Worm (Caenorhabditis elegans) whole organism, late embryonic: ENCODE measurements around the gene hmg-1.2.

ENCODE experiments used
- C08G9.2 ChIP-seq: sonication (generic microtip); optimal IDR thresholded peaks from 2 replicates; lab custom pipeline; 2016; ENCODE audit warnings: mild to moderate bottlenecking, missing genetic modification characterization, moderate library complexity, missing compliant biosample characterization
- C38D4.7 ChIP-seq: fragments of 200-800 bp; sonication (Bioruptor generic); optimal IDR thresholded peaks from 2 replicates; lab custom pipeline; 2018; ENCODE audit warnings: mild to moderate bottlenecking, missing genetic modification characterization, moderate library complexity, missing compliant biosample characterization
- F13H6.1 ChIP-seq: sonication (generic microtip); optimal IDR thresholded peaks from 2 replicates; lab custom pipeline; 2016; ENCODE audit warnings: missing genetic modification characterization, missing compliant biosample characterization
- T23F11.4 ChIP-seq: fragments of 200-800 bp; sonication (Bioruptor generic); optimal IDR thresholded peaks from 2 replicates; lab custom pipeline; 2018; ENCODE audit warnings: mild to moderate bottlenecking, missing genetic modification characterization, missing compliant biosample characterization
- Y22D7AL.16 ChIP-seq: sonication (generic microtip); optimal IDR thresholded peaks from 2 replicates; lab custom pipeline; 2016; ENCODE audit warnings: missing genetic modification characterization, missing compliant biosample characterization
- ahr-1 ChIP-seq: sonication (generic microtip); optimal IDR thresholded peaks from 2 replicates; lab custom pipeline; 2016; ENCODE audit warnings: missing genetic modification characterization, missing compliant biosample characterization
- ceh-18 ChIP-seq: sonication (generic microtip); optimal IDR thresholded peaks from 2 replicates; lab custom pipeline; 2016; ENCODE audit warnings: missing genetic modification characterization, missing compliant biosample characterization
- ceh-19 ChIP-seq: fragments of 200-800 bp; sonication (Bioruptor generic); optimal IDR thresholded peaks from 2 replicates; lab custom pipeline; 2018; ENCODE audit warnings: mild to moderate bottlenecking, missing genetic modification characterization, missing compliant biosample characterization
- ceh-2 ChIP-seq: sonication (generic microtip); optimal IDR thresholded peaks from 2 replicates; lab custom pipeline; 2016; ENCODE audit warnings: missing genotype, missing genetic modification characterization, missing compliant biosample characterization
- ceh-30 ChIP-seq: fragments of 150-350 bp; optimal IDR thresholded peaks from 2 replicates; lab custom pipeline; 2014; ENCODE audit warnings: missing biosample characterization, missing genetic modification characterization
- ceh-31 ChIP-seq: sonication (generic microtip); optimal IDR thresholded peaks from 2 replicates; lab custom pipeline; 2016; ENCODE audit warnings: missing genetic modification characterization, missing compliant biosample characterization
- ceh-34 ChIP-seq: sonication (generic microtip); optimal IDR thresholded peaks from 2 replicates; lab custom pipeline; 2016; ENCODE audit warnings: mild to moderate bottlenecking, missing genetic modification characterization, missing compliant biosample characterization
- ceh-45 ChIP-seq: fragments of 200-800 bp; sonication (Bioruptor generic); IDR thresholded peaks from 2 replicates; pipeline ENCODE4 v1.3.6; 2022; ENCODE audit warnings: missing genetic modification reagents, missing genetic modification characterization, missing compliant biosample characterization
- ceh-48 ChIP-seq: sonication (generic microtip); optimal IDR thresholded peaks from 2 replicates; lab custom pipeline; 2016; ENCODE audit warnings: missing genetic modification characterization, inconsistent platforms, missing compliant biosample characterization
- ceh-9 ChIP-seq: sonication (generic microtip); optimal IDR thresholded peaks from 2 replicates; lab custom pipeline; 2016; ENCODE audit warnings: mild to moderate bottlenecking, missing genetic modification characterization, inconsistent platforms, missing compliant biosample characterization
- dve-1 ChIP-seq: sonication (generic microtip); optimal IDR thresholded peaks from 2 replicates; lab custom pipeline; 2017; ENCODE audit warnings: antibody characterized with exemption, mild to moderate bottlenecking, missing genetic modification characterization, missing compliant biosample characterization
- fax-1 ChIP-seq: sonication (generic microtip); optimal IDR thresholded peaks from 2 replicates; lab custom pipeline; 2016; ENCODE audit warnings: missing genotype, missing genetic modification characterization, missing compliant biosample characterization
- fkh-6 ChIP-seq: sonication (generic microtip); optimal IDR thresholded peaks from 2 replicates; lab custom pipeline; 2016; ENCODE audit warnings: missing genetic modification characterization, missing compliant biosample characterization
- gmeb-2 ChIP-seq: sonication (generic microtip); optimal IDR thresholded peaks from 2 replicates; lab custom pipeline; 2016; ENCODE audit warnings: missing genetic modification characterization, inconsistent platforms, missing compliant biosample characterization
- hlh-15 ChIP-seq: sonication (generic microtip); optimal IDR thresholded peaks from 2 replicates; lab custom pipeline; 2016; ENCODE audit warnings: missing genetic modification characterization, missing compliant biosample characterization
- hlh-30 ChIP-seq: sonication (generic microtip); optimal IDR thresholded peaks from 2 replicates; lab custom pipeline; 2017; ENCODE audit warnings: antibody characterized with exemption, missing genetic modification characterization, missing compliant biosample characterization; ENCODE audit not compliant: insufficient read depth
- hlh-8 ChIP-seq: sonication (generic microtip); optimal IDR thresholded peaks from 2 replicates; lab custom pipeline; 2016; ENCODE audit warnings: missing genotype, missing genetic modification characterization, missing compliant biosample characterization
- lim-6 ChIP-seq: sonication (generic microtip); optimal IDR thresholded peaks from 2 replicates; lab custom pipeline; 2016; ENCODE audit warnings: missing genetic modification characterization, missing compliant biosample characterization
- lin-11 ChIP-seq: fragments of 200-800 bp; sonication (Bioruptor generic); optimal IDR thresholded peaks from 2 replicates; lab custom pipeline; 2018; ENCODE audit warnings: mild to moderate bottlenecking, missing genetic modification characterization, missing compliant biosample characterization
- pag-3 ChIP-seq: sonication (generic microtip); optimal IDR thresholded peaks from 2 replicates; lab custom pipeline; 2016; ENCODE audit warnings: missing compliant biosample characterization, missing genetic modification characterization, borderline replicate concordance
- pat-9 ChIP-seq: fragments of 200-800 bp; sonication (Bioruptor generic); optimal IDR thresholded peaks from 2 replicates; lab custom pipeline; 2018; ENCODE audit warnings: mild to moderate bottlenecking, missing genetic modification characterization, moderate library complexity, missing compliant biosample characterization
- pax-1 ChIP-seq: fragments of 150-350 bp; optimal IDR thresholded peaks from 2 replicates; lab custom pipeline; 2014; ENCODE audit warnings: missing biosample characterization, missing genetic modification characterization
- pha-2 ChIP-seq: sonication (generic microtip); optimal IDR thresholded peaks from 2 replicates; lab custom pipeline; 2017; ENCODE audit warnings: mild to moderate bottlenecking, missing genetic modification characterization, missing compliant biosample characterization
- pha-4 ChIP-seq: fragments of 150-350 bp; optimal IDR thresholded peaks from 2 replicates; lab custom pipeline; 2018; ENCODE audit warnings: missing biosample characterization, missing genetic modification reagents, missing genetic modification characterization
- pqm-1 ChIP-seq: sonication (generic microtip); optimal IDR thresholded peaks from 2 replicates; lab custom pipeline; 2016; ENCODE audit warnings: missing genetic modification characterization, missing compliant biosample characterization
- pros-1 ChIP-seq: fragments of 150-350 bp; optimal IDR thresholded peaks from 2 replicates; lab custom pipeline; 2014; ENCODE audit warnings: missing biosample characterization, missing genetic modification reagents, missing genetic modification characterization
- sox-2 ChIP-seq: fragments of 200-800 bp; sonication (Bioruptor generic); IDR thresholded peaks from 2 replicates; pipeline ENCODE4 v1.3.6; 2022; ENCODE audit warnings: missing genetic modification reagents, missing genetic modification characterization, missing compliant biosample characterization
- sox-4 ChIP-seq: sonication (generic microtip); optimal IDR thresholded peaks from 2 replicates; lab custom pipeline; 2017; ENCODE audit warnings: mild to moderate bottlenecking, missing genetic modification characterization, inconsistent platforms, missing compliant biosample characterization
- syd-9 ChIP-seq: sonication (generic microtip); optimal IDR thresholded peaks from 2 replicates; lab custom pipeline; 2016; ENCODE audit warnings: mild to moderate bottlenecking, missing genetic modification characterization, moderate library complexity, missing compliant biosample characterization
- tbx-2 ChIP-seq: sonication (generic microtip); optimal IDR thresholded peaks from 2 replicates; lab custom pipeline; 2016; ENCODE audit warnings: missing genetic modification characterization, missing compliant biosample characterization
- tbx-7 ChIP-seq: sonication (generic microtip); optimal IDR thresholded peaks from 2 replicates; lab custom pipeline; 2016; ENCODE audit warnings: missing genotype, missing genetic modification characterization, missing compliant biosample characterization
- unc-3 ChIP-seq, 2 experiments: fragments of 200-800 bp in 1 of 2; sonication (Bioruptor generic) in 1 of 2; sonication (generic microtip) in 1 of 2; conservative IDR thresholded peaks in 1 of 2; optimal IDR thresholded peaks in 1 of 2; 2 replicates each; pipeline versions ENCODE4 v1.3.6 to Lab custom; 2016 to 2022; ENCODE audit warnings: missing compliant biosample characterization in 2 of 2, missing genetic modification characterization in 2 of 2, missing genetic modification reagents in 1 of 2
- unc-42 ChIP-seq: sonication (generic microtip); optimal IDR thresholded peaks from 2 replicates; lab custom pipeline; 2016; ENCODE audit warnings: missing genotype, missing genetic modification characterization, missing compliant biosample characterization
- zip-5 ChIP-seq: sonication (generic microtip); optimal IDR thresholded peaks from 2 replicates; lab custom pipeline; 2016; ENCODE audit warnings: missing genetic modification characterization, missing compliant biosample characterization
- ztf-16 ChIP-seq: sonication (generic microtip); optimal IDR thresholded peaks from 2 replicates; lab custom pipeline; 2017; ENCODE audit warnings: missing genetic modification characterization, missing compliant biosample characterization

hmg-1.2 gene

DNA sequence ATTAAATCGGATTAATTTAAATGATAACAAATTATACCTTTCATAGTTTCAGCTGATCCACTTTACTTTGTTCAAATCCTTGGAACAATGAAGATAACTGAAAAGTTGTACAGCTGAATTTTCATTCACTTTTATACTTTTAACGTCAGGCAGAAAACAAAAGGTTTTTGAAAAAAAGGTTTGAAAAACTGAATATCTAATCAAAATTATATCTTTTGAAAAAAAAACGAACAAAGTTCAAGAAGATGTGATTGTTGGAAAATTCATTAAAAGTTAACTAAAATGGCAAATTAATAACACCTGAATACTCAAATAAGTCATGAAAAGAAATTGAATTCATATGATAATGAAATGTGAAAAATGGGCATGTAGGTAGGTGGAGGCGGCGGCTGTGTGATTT lies 43.5 kb upstream of the hmg-1.2 start, which contains the start of gene T12A2.21:
T12A2.21 (minus strand) TSS at position 101 of the 400 bp plus-strand sequence.
- TF ChIP-seq unc-42 (tag; lab: Kevin White, UChicago) (no peak), fkh-6 (tag; lab: Kevin White, UChicago) (no peak), ceh-31 (tag; lab: Kevin White, UChicago) (no peak), ceh-19 (GFP tag; lab: Kevin White, UChicago) (no peak), ceh-9 (tag; lab: Kevin White, UChicago) (no peak), pqm-1 (tag; lab: Kevin White, UChicago) (no peak), unc-3 (GFP tag; conservative IDR thresholded peaks at IDR 0.05; lab: Robert Waterston, UW) (no peak), unc-3 (tag; optimal IDR thresholded peaks at IDR 0.05; lab: Kevin White, UChicago) (no peak), ceh-2 (no peak), pha-2 (tag; lab: Kevin White, UChicago) (no peak), dve-1 (tag; lab: Kevin White, UChicago) (no peak)
- TF ChIP-seq, all 69 proteins: peak for 0

ce11 chrIII:6240528-6240927 lies 39.7 kb upstream of the hmg-1.2 start, which contains the start of gene T12A2.3:
Gene T12A2.3, plus strand, starts transcription at chrIII:6240828.
- no peak for TF ChIP-seq lim-6 (tag; lab: Kevin White, UChicago)
- TF ChIP-seq sox-2 (GFP tag; lab: Robert Waterston, UW): no peak
- no peak for TF ChIP-seq pqm-1 (tag; lab: Kevin White, UChicago)
- no peak for TF ChIP-seq ceh-31 (tag; lab: Kevin White, UChicago)
- no peak for TF ChIP-seq syd-9 (tag; lab: Kevin White, UChicago)
- TF ChIP-seq sox-4 (tag; lab: Kevin White, UChicago): no peak
- TF ChIP-seq ztf-16 (tag; lab: Kevin White, UChicago): no peak
- no peak for TF ChIP-seq C38D4.7 (GFP tag; lab: Kevin White, UChicago)
- no peak for TF ChIP-seq Y22D7AL.16 (tag; lab: Kevin White, UChicago)
- no peak for TF ChIP-seq F13H6.1

ce11 chrIII:6245728-6246127 lies 34.5 kb upstream of the hmg-1.2 start, which contains the start of gene bcas-2:
Gene bcas-2, minus strand, starts transcription at chrIII:6245828.
- TF ChIP-seq ceh-2 (no peak), ceh-30 (tag; lab: Kevin White, UChicago) (no peak), pqm-1 (tag; lab: Kevin White, UChicago) (no peak), zip-5 (no peak), lim-6 (tag; lab: Kevin White, UChicago) (no peak), fax-1 (no peak), pros-1 (no peak), ceh-48 (tag; lab: Kevin White, UChicago) (no peak), tbx-7 (tag; lab: Kevin White, UChicago) (no peak), T23F11.4 (GFP tag; lab: Kevin White, UChicago) (no peak), C08G9.2 (tag; lab: Kevin White, UChicago) (no peak)

DNA sequence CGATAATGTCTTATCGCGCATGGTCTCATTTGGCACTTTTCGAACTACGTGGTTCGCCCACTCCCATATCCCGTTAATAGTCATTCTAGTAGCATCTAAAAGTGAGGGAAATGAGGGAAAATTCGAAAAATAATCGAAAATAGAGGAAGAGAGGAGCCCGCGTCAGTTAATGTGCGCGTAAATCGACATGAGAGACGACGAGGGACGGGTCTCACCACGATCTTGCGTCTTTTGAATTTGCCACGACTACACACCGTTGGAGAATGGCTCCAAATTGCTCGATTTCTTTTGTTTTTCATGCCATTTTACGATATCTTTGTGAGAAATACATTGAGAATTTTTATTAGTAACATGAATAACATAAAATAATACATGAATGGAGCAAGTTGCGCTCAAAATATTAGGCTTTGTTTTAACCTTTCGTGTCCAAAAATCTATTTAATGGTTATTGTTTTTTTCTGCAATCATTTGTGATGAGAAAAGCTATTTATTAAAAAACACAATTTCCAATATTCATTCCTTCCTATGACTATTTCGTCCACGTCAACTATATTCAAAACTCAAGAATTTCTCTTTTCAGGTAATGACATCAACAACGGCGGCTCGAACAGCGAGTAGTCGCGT lies 32.0 kb upstream of the hmg-1.2 start, which contains the start of the genes gen-1 and stt-3:
gen-1 (minus strand) TSS at position 95 of the 624 bp plus-strand sequence.
stt-3 (plus strand) TSS at position 574 of the 624 bp plus-strand sequence.
- TF ChIP-seq syd-9 (tag; lab: Kevin White, UChicago): no peak
- TF ChIP-seq pha-2 (tag; lab: Kevin White, UChicago): no peak
- no peak for TF ChIP-seq ceh-34 (tag; lab: Kevin White, UChicago)
- no peak for TF ChIP-seq ahr-1 (tag; lab: Kevin White, UChicago)
- no peak for TF ChIP-seq fkh-6 (tag; lab: Kevin White, UChicago)
- TF ChIP-seq ceh-18: no peak
- TF ChIP-seq dve-1 (tag; lab: Kevin White, UChicago): no peak
- TF ChIP-seq Y22D7AL.16 (tag; lab: Kevin White, UChicago): no peak

DNA sequence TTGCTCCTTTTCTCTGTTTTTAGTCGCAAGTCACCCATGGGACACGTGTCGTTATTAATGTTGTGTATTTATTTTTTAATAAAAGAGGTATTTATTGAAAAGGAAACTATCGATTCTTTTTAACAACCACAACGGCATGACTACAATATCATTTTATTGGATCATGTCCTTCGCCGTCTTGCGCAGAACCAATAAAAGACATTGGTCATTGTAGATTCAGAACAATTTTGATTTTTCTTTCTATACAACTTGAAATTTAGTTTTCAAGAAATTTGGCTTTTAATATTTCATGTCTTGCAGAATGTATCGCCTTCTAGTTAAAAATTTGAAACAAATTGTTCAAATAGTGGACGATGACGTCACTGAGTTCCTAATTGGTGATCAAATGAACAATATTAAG lies 28.7 kb upstream of the hmg-1.2 start, which contains the start of gene amdh-1:
amdh-1 (plus strand) TSS at position 301 of the 400 bp plus-strand sequence.
- TF ChIP-seq tbx-2 (no peak), ceh-45 (no peak), hlh-8 (tag; lab: Kevin White, UChicago) (no peak), pat-9 (tag; lab: Kevin White, UChicago) (no peak), pha-4 (no peak), F13H6.1 (no peak), pag-3 (tag; lab: Kevin White, UChicago) (no peak), hlh-15 (tag; lab: Kevin White, UChicago) (no peak), gmeb-2 (no peak), pax-1 (no peak), lin-11 (tag; lab: Kevin White, UChicago) (no peak), hlh-30 (tag; lab: Kevin White, UChicago) (no peak)
- TF ChIP-seq, all 69 proteins: peak for 0
